Fruit fly (Drosophila melanogaster) whole organism, embryonic: ENCODE measurements around the gene Elo68alpha.

Experiments
- C15 ChIP-seq: fragments of 200-800 bp; sonication (Bioruptor generic); IDR thresholded peaks from 3 replicates; pipeline ENCODE4 v1.3.6; 2022; ENCODE audit warnings: missing biosample characterization, missing genetic modification characterization
- CG10321 ChIP-seq: fragments of 200-800 bp; sonication (Bioruptor generic); IDR thresholded peaks from 2 replicates; pipeline ENCODE4 v1.3.6; 2022; ENCODE audit warnings: missing biosample characterization, missing genetic modification characterization
- CG10462 ChIP-seq: fragments of 200-800 bp; sonication (Bioruptor generic); optimal IDR thresholded peaks from 2 replicates; lab custom pipeline; 2016; ENCODE audit warnings: missing biosample characterization, missing genetic modification characterization
- CG10959 ChIP-seq: fragments of 200-800 bp; sonication (Bioruptor generic); IDR thresholded peaks from 2 replicates; pipeline ENCODE4 v1.3.6; 2022; ENCODE audit warnings: missing biosample characterization, missing genetic modification characterization
- CG11398 ChIP-seq: fragments of 200-800 bp; sonication (Bioruptor generic); optimal IDR thresholded peaks from 2 replicates; lab custom pipeline; 2016; ENCODE audit warnings: missing biosample characterization, missing genetic modification characterization
- CG14860 ChIP-seq: fragments of 200-800 bp; sonication (Bioruptor generic); IDR thresholded peaks from 3 replicates; pipeline ENCODE4 v1.3.6; 2022; ENCODE audit warnings: missing biosample characterization, missing genetic modification characterization; ENCODE audit not compliant: partially characterized antibody
- CG15514 ChIP-seq: fragments of 200-800 bp; sonication (Bioruptor generic); optimal IDR thresholded peaks from 3 replicates; lab custom pipeline; 2017; ENCODE audit warnings: missing biosample characterization, missing genetic modification characterization, mild to moderate bottlenecking, moderate library complexity, missing genetic modification reagents
- CG1602 ChIP-seq: fragments of 200-800 bp; sonication (Bioruptor generic); optimal IDR thresholded peaks from 3 replicates; lab custom pipeline; 2016; ENCODE audit warnings: missing biosample characterization, missing genetic modification characterization
- CG1603 ChIP-seq: fragments of 200-800 bp; sonication (Bioruptor generic); optimal IDR thresholded peaks from 2 replicates; lab custom pipeline; 2019; ENCODE audit warnings: missing biosample characterization, mild to moderate bottlenecking, missing genetic modification characterization, moderate library complexity
- CG1647 ChIP-seq: fragments of 200-800 bp; sonication (Bioruptor generic); optimal IDR thresholded peaks from 3 replicates; lab custom pipeline; 2016; ENCODE audit warnings: missing biosample characterization, missing genetic modification characterization
- CG17612 ChIP-seq: fragments of 200-800 bp; sonication (Bioruptor generic); IDR thresholded peaks from 2 replicates; pipeline ENCODE4 v1.3.6; 2022; ENCODE audit warnings: missing biosample characterization, missing genetic modification characterization
- CG18764 ChIP-seq: fragments of 200-800 bp; sonication (Bioruptor generic); optimal IDR thresholded peaks from 3 replicates; lab custom pipeline; 2016; ENCODE audit warnings: missing biosample characterization, missing genetic modification characterization
- CG32772 ChIP-seq: fragments of 200-800 bp; sonication (Bioruptor generic); IDR thresholded peaks from 2 replicates; pipeline ENCODE4 v1.3.6; 2022; ENCODE audit warnings: missing biosample characterization, missing genetic modification characterization
- CG34376 ChIP-seq: fragments of 200-800 bp; sonication (Bioruptor generic); optimal IDR thresholded peaks from 2 replicates; lab custom pipeline; 2018; ENCODE audit warnings: missing biosample characterization, mild to moderate bottlenecking, missing genetic modification characterization
- CG34422 ChIP-seq: fragments of 200-800 bp; sonication (Bioruptor generic); IDR thresholded peaks from 3 replicates; pipeline ENCODE4 v1.3.6; 2022; ENCODE audit warnings: missing biosample characterization, missing genetic modification characterization
- CG4424 ChIP-seq: fragments of 200-800 bp; sonication (Bioruptor generic); optimal IDR thresholded peaks from 3 replicates; lab custom pipeline; 2016; ENCODE audit warnings: missing biosample characterization, missing genetic modification characterization
- CG6254 ChIP-seq: fragments of 200-800 bp; sonication (Bioruptor generic); optimal IDR thresholded peaks from 3 replicates; lab custom pipeline; 2017; ENCODE audit warnings: mild to moderate bottlenecking, missing biosample characterization, missing genetic modification reagents, missing genetic modification characterization
- CG6654 ChIP-seq: fragments of 200-800 bp; sonication (Bioruptor generic); optimal IDR thresholded peaks from 2 replicates; lab custom pipeline; 2017; ENCODE audit warnings: missing biosample characterization, mild to moderate bottlenecking, missing genetic modification characterization
- CG6689 ChIP-seq: fragments of 200-800 bp; sonication (Bioruptor generic); IDR thresholded peaks from 2 replicates; pipeline ENCODE4 v1.3.6; 2022; ENCODE audit warnings: missing biosample characterization, missing genetic modification characterization
- CG9215 ChIP-seq: fragments of 200-800 bp; sonication (Bioruptor generic); IDR thresholded peaks from 2 replicates; pipeline ENCODE4 v1.3.6; 2022; ENCODE audit warnings: missing biosample characterization, missing genetic modification characterization
- CG9437 ChIP-seq: fragments of 200-800 bp; sonication (Bioruptor generic); optimal IDR thresholded peaks from 2 replicates; lab custom pipeline; 2018; ENCODE audit warnings: missing biosample characterization, mild to moderate bottlenecking, missing genetic modification characterization
- CG9609 ChIP-seq: fragments of 200-800 bp; sonication (Bioruptor generic); optimal IDR thresholded peaks from 3 replicates; lab custom pipeline; 2016; ENCODE audit warnings: missing biosample characterization, missing genetic modification characterization
- CG9876 ChIP-seq: fragments of 200-800 bp; sonication (Bioruptor generic); optimal IDR thresholded peaks from 2 replicates; lab custom pipeline; 2016; ENCODE audit warnings: missing biosample characterization, missing genetic modification characterization
- CHES-1-like ChIP-seq: fragments of 200-800 bp; sonication (Bioruptor generic); optimal IDR thresholded peaks from 2 replicates; lab custom pipeline; 2016; ENCODE audit warnings: missing biosample characterization, missing genetic modification characterization
- Drgx ChIP-seq: fragments of 200-800 bp; sonication (Bioruptor generic); IDR thresholded peaks from 2 replicates; pipeline ENCODE4 v1.3.6; 2022; ENCODE audit warnings: missing biosample characterization, missing genetic modification characterization
- Ets97D ChIP-seq: fragments of 200-800 bp; sonication (Bioruptor generic); optimal IDR thresholded peaks from 3 replicates; lab custom pipeline; 2016; ENCODE audit warnings: missing biosample characterization, missing genetic modification characterization
- GATAe ChIP-seq: fragments of 200-800 bp; sonication (Bioruptor generic); conservative IDR thresholded peaks from 2 replicates; pipeline ENCODE4 v1.3.6; 2022; ENCODE audit warnings: missing biosample characterization, missing genetic modification characterization
- Gug ChIP-seq: fragments of 200-800 bp; sonication (Bioruptor generic); IDR thresholded peaks from 4 replicates; pipeline ENCODE4 v1.3.6; 2022; ENCODE audit warnings: missing biosample characterization, missing genetic modification characterization
- Hmx ChIP-seq: fragments of 200-800 bp; sonication (Bioruptor generic); optimal IDR thresholded peaks from 2 replicates; lab custom pipeline; 2016; ENCODE audit warnings: missing biosample characterization, missing genetic modification characterization
- Lim3 ChIP-seq: fragments of 200-800 bp; sonication (Bioruptor generic); IDR thresholded peaks from 2 replicates; pipeline ENCODE4 v1.3.6; 2022; ENCODE audit warnings: missing biosample characterization, missing genetic modification characterization
- Meics ChIP-seq: fragments of 200-800 bp; sonication (Bioruptor generic); optimal IDR thresholded peaks from 2 replicates; lab custom pipeline; 2017; ENCODE audit warnings: missing biosample characterization, mild to moderate bottlenecking, missing genetic modification characterization
- Pdp1 ChIP-seq, 2 experiments: fragments of 200-800 bp; sonication (Bioruptor generic); optimal IDR thresholded peaks; 3 replicates each; lab custom pipeline; 2016; ENCODE audit warnings: missing biosample characterization in 2 of 2, missing genetic modification characterization in 2 of 2, mild to moderate bottlenecking in 1 of 2, moderate library complexity in 1 of 2
- Sox100B ChIP-seq: fragments of 200-800 bp; sonication (Bioruptor generic); optimal IDR thresholded peaks from 3 replicates; lab custom pipeline; 2018; ENCODE audit warnings: missing biosample characterization, mild to moderate bottlenecking, missing genetic modification characterization
- Ssrp ChIP-seq: fragments of 200-800 bp; sonication (Bioruptor generic); optimal IDR thresholded peaks from 2 replicates; lab custom pipeline; 2018; ENCODE audit warnings: missing biosample characterization, mild to moderate bottlenecking, missing genetic modification characterization, moderate library complexity
- bbx ChIP-seq: fragments of 200-800 bp; sonication (Bioruptor generic); IDR thresholded peaks from 2 replicates; pipeline ENCODE4 v1.3.6; 2022; ENCODE audit warnings: missing biosample characterization, missing genetic modification characterization; ENCODE audit not compliant: partially characterized antibody
- bsh ChIP-seq, 2 experiments: fragments of 200-800 bp; sonication (Bioruptor generic); optimal IDR thresholded peaks; 2 replicates each; lab custom pipeline; 2017 to 2018; ENCODE audit warnings: mild to moderate bottlenecking in 2 of 2, missing biosample characterization in 2 of 2, missing genetic modification characterization in 2 of 2, moderate library complexity in 1 of 2
- ci ChIP-seq: fragments of 200-800 bp; sonication (Bioruptor generic); IDR thresholded peaks from 3 replicates; pipeline ENCODE4 v1.3.6; 2022; ENCODE audit warnings: missing biosample characterization, missing genetic modification characterization
- croc ChIP-seq: fragments of 200-800 bp; sonication (Bioruptor generic); conservative IDR thresholded peaks from 3 replicates; pipeline ENCODE4 v1.3.6; 2022; ENCODE audit warnings: missing biosample characterization, missing genetic modification characterization
- dmrt11E ChIP-seq: fragments of 200-800 bp; sonication (Bioruptor generic); optimal IDR thresholded peaks from 3 replicates; lab custom pipeline; 2018; ENCODE audit warnings: missing biosample characterization, mild to moderate bottlenecking, missing genetic modification characterization, moderate library complexity
- dmrt99B ChIP-seq: fragments of 200-800 bp; sonication (Bioruptor generic); optimal IDR thresholded peaks from 2 replicates; lab custom pipeline; 2018; ENCODE audit warnings: missing biosample characterization, mild to moderate bottlenecking, missing genetic modification characterization, moderate library complexity
- fd64A ChIP-seq: fragments of 200-800 bp; sonication (Bioruptor generic); optimal IDR thresholded peaks from 3 replicates; lab custom pipeline; 2018; ENCODE audit warnings: missing biosample characterization, mild to moderate bottlenecking, missing genetic modification characterization
- fd96Cb ChIP-seq: fragments of 200-800 bp; sonication (Bioruptor generic); optimal IDR thresholded peaks from 2 replicates; lab custom pipeline; 2018; ENCODE audit warnings: missing biosample characterization, mild to moderate bottlenecking, missing genetic modification characterization, moderate library complexity
- gem ChIP-seq: fragments of 200-800 bp; sonication (Bioruptor generic); optimal IDR thresholded peaks from 2 replicates; lab custom pipeline; 2019; ENCODE audit warnings: missing biosample characterization, mild to moderate bottlenecking, missing genetic modification characterization, moderate library complexity
- h ChIP-seq: fragments of >200 bp; optimal IDR thresholded peaks from 2 replicates; lab custom pipeline; 2017
- hb ChIP-seq: fragments of 200-800 bp; sonication (Bioruptor generic); IDR thresholded peaks from 3 replicates; pipeline ENCODE4 v1.3.6; 2022; ENCODE audit warnings: missing biosample characterization, missing genetic modification characterization; ENCODE audit not compliant: partially characterized antibody
- klu ChIP-seq: fragments of 200-800 bp; sonication (Bioruptor generic); IDR thresholded peaks from 2 replicates; pipeline ENCODE4 v1.3.6; 2022; ENCODE audit warnings: missing biosample characterization, missing genetic modification characterization
- mirr ChIP-seq: fragments of 200-800 bp; sonication (Bioruptor generic); optimal IDR thresholded peaks from 3 replicates; lab custom pipeline; 2018; ENCODE audit warnings: missing biosample characterization, mild to moderate bottlenecking, missing genetic modification characterization
- seq ChIP-seq: fragments of 200-800 bp; sonication (Bioruptor generic); IDR thresholded peaks from 2 replicates; pipeline ENCODE4 v1.3.6; 2022; ENCODE audit warnings: missing biosample characterization, missing genetic modification characterization
- trem ChIP-seq: fragments of 200-800 bp; optimal IDR thresholded peaks from 3 replicates; lab custom pipeline; 2019; ENCODE audit warnings: missing biosample characterization, mild to moderate bottlenecking, missing genetic modification characterization, moderate library complexity
- wor ChIP-seq: fragments of 200-800 bp; sonication (Bioruptor generic); IDR thresholded peaks from 2 replicates; pipeline ENCODE4 v1.3.6; 2022; ENCODE audit warnings: missing biosample characterization, missing genetic modification characterization

Gene Elo68alpha

dm6 chr3L:11118627-11119395, 16.0 kb upstream of the Elo68alpha start (continued):
- peak; percentile 73 for TF ChIP-seq CG15514
- TF ChIP-seq croc (GFP tag; lab: Robert Waterston, UW): no peak
- no peak for TF ChIP-seq GATAe (GFP tag; lab: Robert Waterston, UW)
- TF ChIP-seq Sox100B (GFP tag; lab: Kevin White, UChicago): peak; percentile 72
- TF ChIP-seq CG34376 (GFP tag; lab: Kevin White, UChicago): peak; percentile 95
- peak; percentile 2 for TF ChIP-seq Ssrp (tag; lab: Kevin White, UChicago)
- TF ChIP-seq Drgx (GFP tag; lab: Robert Waterston, UW): peak; percentile 53; the same call in 1 of the 2 replicates
- peak; percentile 80 for TF ChIP-seq seq (GFP tag; lab: Robert Waterston, UW)
- TF ChIP-seq CG1602 (GFP tag; lab: Kevin White, UChicago): peak; percentile 44
- TF ChIP-seq trem (tag; lab: Kevin White, UChicago): no peak
- no peak for TF ChIP-seq Hmx
- peak; percentile 12 for TF ChIP-seq CG4424 (GFP tag; lab: Kevin White, UChicago)
- peak; percentile 57 for TF ChIP-seq CG9876 (GFP tag; lab: Kevin White, UChicago)
- TF ChIP-seq gem: peak; percentile 63
- TF ChIP-seq fd96Cb: no peak
- no peak for TF ChIP-seq Gug (GFP tag; lab: Robert Waterston, UW)
- TF ChIP-seq hb: no peak
- peak; percentile 60 for TF ChIP-seq CG9215
- no peak for TF ChIP-seq CG10462 (GFP tag; lab: Kevin White, UChicago)
- TF ChIP-seq CG10959 (GFP tag; lab: Robert Waterston, UW): no peak
- TF ChIP-seq C15: 0 out of 3 replicates have a peak, but pooled peaks have one; percentile 66
- TF ChIP-seq dmrt11E (tag; lab: Kevin White, UChicago): peak; percentile 44
- peak; percentile 56 for TF ChIP-seq dmrt99B (tag; lab: Kevin White, UChicago)
- TF ChIP-seq h (lab: Kevin White, UChicago): no peak
- TF ChIP-seq CG18764 (GFP tag; lab: Kevin White, UChicago): peak; percentile 40
- no peak for TF ChIP-seq CG6654 (GFP tag; lab: Kevin White, UChicago)
- peak; percentile 64 for TF ChIP-seq CG1603 (tag; lab: Kevin White, UChicago)
- no peak for TF ChIP-seq CG9437 (GFP tag; lab: Kevin White, UChicago)
- TF ChIP-seq Lim3 (GFP tag; lab: Robert Waterston, UW): no peak
- peak; percentile 61 for TF ChIP-seq CG6254 (GFP tag; lab: Kevin White, UChicago)
- no peak for TF ChIP-seq CG32772 (GFP tag; lab: Robert Waterston, UW)
- peak; percentile 92 for TF ChIP-seq ci (GFP tag; lab: Robert Waterston, UW)
- TF ChIP-seq CG34422 (GFP tag; lab: Robert Waterston, UW): peak; percentile 80; the same call in 1 of the 3 replicates
- TF ChIP-seq CG11398 (GFP tag; lab: Kevin White, UChicago): peak; percentile 68
- TF ChIP-seq CG1647: peak; percentile 47
- TF ChIP-seq CHES-1-like: peak; percentile 84
- peak; percentile 26; the same call in 1 of the 2 replicates for TF ChIP-seq bbx
- TF ChIP-seq CG10321: no peak
- peak; percentile 8 for TF ChIP-seq Ets97D (GFP tag; lab: Kevin White, UChicago)
- peak; percentile 55 to 75 for TF ChIP-seq Pdp1 (GFP tag; optimal IDR thresholded peaks at IDR 0.05; lab: Kevin White, UChicago)
- no peak for TF ChIP-seq CG17612 (GFP tag; lab: Robert Waterston, UW)
- TF ChIP-seq Meics: peak; percentile 74
- TF ChIP-seq klu (GFP tag; lab: Robert Waterston, UW): no peak
- TF ChIP-seq mirr (GFP tag; lab: Kevin White, UChicago): peak; percentile 96
- no peak for TF ChIP-seq CG14860 (GFP tag; lab: Robert Waterston, UW)
- peak; percentile 52 to 66 for TF ChIP-seq bsh (GFP tag; optimal IDR thresholded peaks at IDR 0.05; lab: Kevin White, UChicago)
- peak; percentile 16 for TF ChIP-seq CG9609
- TF ChIP-seq wor (GFP tag; lab: Robert Waterston, UW): no peak
- peak; percentile 93 for TF ChIP-seq fd64A (GFP tag; lab: Kevin White, UChicago)
- peak; percentile 61 for TF ChIP-seq CG6689
